Worm (Caenorhabditis elegans) whole organism, L3 larva: ENCODE results near the gene nfm-1.
A peak's percentile ranks its signal among the peaks of the same experiment; 100 is the strongest.

Experiments used
- R02D3.7 ChIP-seq: fragments of 150-350 bp; optimal IDR thresholded peaks from 2 replicates; lab custom pipeline; 2014; ENCODE audit warnings: missing biosample characterization, missing genetic modification characterization
- ZK546.5 ChIP-seq: sonication (generic microtip); optimal IDR thresholded peaks from 2 replicates; lab custom pipeline; 2017; ENCODE audit warnings: missing biosample characterization, missing genetic modification characterization
- aly-2 ChIP-seq: fragments of 150-350 bp; optimal IDR thresholded peaks from 2 replicates; lab custom pipeline; 2014; ENCODE audit warnings: missing biosample characterization, missing genetic modification characterization
- ama-1 ChIP-seq: fragments of 150-350 bp; optimal IDR thresholded peaks from 2 replicates; lab custom pipeline; 2018
- ceh-16 ChIP-seq: sonication (generic microtip); optimal IDR thresholded peaks from 2 replicates; lab custom pipeline; 2017; ENCODE audit warnings: missing biosample characterization, missing genetic modification characterization
- ceh-82 ChIP-seq: fragments of 150-350 bp; optimal IDR thresholded peaks from 2 replicates; lab custom pipeline; 2014; ENCODE audit warnings: missing biosample characterization, missing genetic modification characterization
- daf-12 ChIP-seq: fragments of 150-350 bp; optimal IDR thresholded peaks from 2 replicates; lab custom pipeline; 2014; ENCODE audit warnings: missing biosample characterization, missing genetic modification reagents, missing genetic modification characterization
- egl-27 ChIP-seq: sonication (generic microtip); optimal IDR thresholded peaks from 4 replicates; lab custom pipeline; 2017; ENCODE audit warnings: missing biosample characterization, missing genetic modification reagents, missing genetic modification characterization
- egl-5 ChIP-seq: fragments of 150-350 bp; optimal IDR thresholded peaks from 2 replicates; lab custom pipeline; 2017; ENCODE audit warnings: missing biosample characterization, missing genetic modification reagents, missing genetic modification characterization, inconsistent platforms
- elt-1 ChIP-seq: fragments of 150-350 bp; optimal IDR thresholded peaks from 2 replicates; lab custom pipeline; 2014; ENCODE audit warnings: missing biosample characterization, missing genetic modification characterization
- elt-2 ChIP-seq: sonication (generic microtip); optimal IDR thresholded peaks from 2 replicates; lab custom pipeline; 2016; ENCODE audit warnings: missing genetic modification reagents, mild to moderate bottlenecking, missing genetic modification characterization, missing compliant biosample characterization
- elt-3 ChIP-seq, 3 experiments: fragments of 150-350 bp in 1 of 3; sonication (generic microtip) in 2 of 3; optimal IDR thresholded peaks; 2 replicates in 2 of 3; 4 replicates in 1 of 3; lab custom pipeline; 2014 to 2017; ENCODE audit warnings: missing biosample characterization in 3 of 3, missing genetic modification characterization in 3 of 3
- fkh-10 ChIP-seq: sonication (generic microtip); optimal IDR thresholded peaks from 2 replicates; lab custom pipeline; 2017; ENCODE audit warnings: missing biosample characterization, missing genetic modification reagents, missing genetic modification characterization
- hmg-11 ChIP-seq: sonication (generic microtip); optimal IDR thresholded peaks from 2 replicates; lab custom pipeline; 2016; ENCODE audit warnings: missing genetic modification characterization, missing compliant biosample characterization
- lin-39 ChIP-seq: fragments of 150-350 bp; optimal IDR thresholded peaks from 2 replicates; lab custom pipeline; 2018; ENCODE audit warnings: missing biosample characterization, missing genetic modification reagents, missing genetic modification characterization
- lsy-12 ChIP-seq: sonication (generic microtip); optimal IDR thresholded peaks from 2 replicates; lab custom pipeline; 2016; ENCODE audit warnings: mild to moderate bottlenecking, missing genetic modification characterization, missing compliant biosample characterization
- nfya-1 ChIP-seq: sonication (generic microtip); optimal IDR thresholded peaks from 2 replicates; lab custom pipeline; 2017; ENCODE audit warnings: missing genetic modification characterization, mild to moderate bottlenecking, missing compliant biosample characterization, antibody characterized with exemption, moderate library complexity; ENCODE audit not compliant: insufficient read depth
- nhr-23 ChIP-seq: fragments of 150-350 bp; optimal IDR thresholded peaks from 2 replicates; lab custom pipeline; 2014; ENCODE audit warnings: missing biosample characterization, missing genetic modification reagents, missing genetic modification characterization
- nhr-43 ChIP-seq: sonication (generic microtip); optimal IDR thresholded peaks from 2 replicates; lab custom pipeline; 2016; ENCODE audit warnings: mild to moderate bottlenecking, missing genetic modification characterization, missing compliant biosample characterization; ENCODE audit not compliant: poor library complexity, severe bottlenecking
- nhr-67 ChIP-seq: fragments of 150-350 bp; optimal IDR thresholded peaks from 2 replicates; lab custom pipeline; 2014; ENCODE audit warnings: missing biosample characterization, missing genetic modification characterization
- nhr-77 ChIP-seq: fragments of 150-350 bp; optimal IDR thresholded peaks from 2 replicates; lab custom pipeline; 2014; ENCODE audit warnings: missing biosample characterization, missing genetic modification characterization
- pha-4 ChIP-seq: fragments of 150-350 bp; optimal IDR thresholded peaks from 2 replicates; lab custom pipeline; 2014; ENCODE audit warnings: missing biosample characterization, missing genetic modification reagents, missing genetic modification characterization
- pqm-1 ChIP-seq: fragments of 150-350 bp; optimal IDR thresholded peaks from 2 replicates; lab custom pipeline; 2017; ENCODE audit warnings: missing biosample characterization, missing genetic modification characterization, inconsistent platforms
- sea-2 ChIP-seq: fragments of 150-350 bp; sonication (generic microtip); optimal IDR thresholded peaks from 4 replicates; lab custom pipeline; 2014; ENCODE audit warnings: missing biosample characterization, missing genetic modification reagents, missing genetic modification characterization
- skn-1 ChIP-seq: fragments of 150-350 bp; optimal IDR thresholded peaks from 2 replicates; lab custom pipeline; 2014; ENCODE audit warnings: missing biosample characterization, missing genetic modification characterization
- snpc-4 ChIP-seq: fragments of 150-350 bp; optimal IDR thresholded peaks from 2 replicates; lab custom pipeline; 2014; ENCODE audit warnings: missing biosample characterization, missing genetic modification characterization
- unc-39 ChIP-seq: sonication (generic microtip); optimal IDR thresholded peaks from 4 replicates; lab custom pipeline; 2017; ENCODE audit warnings: missing biosample characterization, missing genetic modification characterization
- unc-62 ChIP-seq: fragments of 150-350 bp; sonication (generic microtip); optimal IDR thresholded peaks from 4 replicates; lab custom pipeline; 2014; ENCODE audit warnings: missing biosample characterization, missing genetic modification reagents, missing genetic modification characterization
- ztf-11 ChIP-seq: fragments of 150-350 bp; optimal IDR thresholded peaks from 2 replicates; lab custom pipeline; 2014; ENCODE audit warnings: missing biosample characterization, missing genetic modification characterization
- ztf-4 ChIP-seq: fragments of 150-350 bp; optimal IDR thresholded peaks from 2 replicates; lab custom pipeline; 2014; ENCODE audit warnings: missing biosample characterization, missing genetic modification characterization

Gene nfm-1

ce11 chrIII:6116981-6117380, 42.3 kb upstream of the nfm-1 start:
- peak; percentile 39 for TF ChIP-seq pha-4 (tag; lab: Kevin White, UChicago)
- TF ChIP-seq egl-5: no peak
- TF ChIP-seq unc-62 (GFP tag; lab: Kevin White, UChicago): no peak
- peak; percentile 97 for TF ChIP-seq elt-2 (tag; lab: Kevin White, UChicago)
- no peak for TF ChIP-seq nfya-1
- TF ChIP-seq pqm-1: peak; percentile 77
- TF ChIP-seq ceh-82 (tag; lab: Kevin White, UChicago): no peak
- no peak for TF ChIP-seq sea-2
- no peak for TF ChIP-seq ZK546.5 (tag; lab: Kevin White, UChicago)
- TF ChIP-seq, all 47 proteins: peak for 3

ce11 chrIII:6118320-6118719, 40.9 kb upstream of the nfm-1 start, which contains the start of gene kin-18:
Gene kin-18 (plus strand): TSS chrIII:6118620.
- no peak for TF ChIP-seq unc-39 (tag; lab: Kevin White, UChicago)

- TF ChIP-seq pqm-1: no peak
- TF ChIP-seq ztf-4: no peak
- TF ChIP-seq daf-12 (tag; lab: Kevin White, UChicago): no peak
- no peak for TF ChIP-seq nhr-67 (tag; lab: Kevin White, UChicago)
These were observed 38.3 kb upstream of the nfm-1 start for ce11 chrIII:6120990-6121389.

ce11 chrIII:6123647-6124046, 35.6 kb upstream of the nfm-1 start:
- TF ChIP-seq ceh-82 (tag; lab: Kevin White, UChicago) (peak; percentile 36), ama-1 (lab: Kevin White, UChicago) (peak; percentile 13), elt-3 (tag; optimal IDR thresholded peaks at IDR 0.05; lab: Kevin White, UChicago) (no peak), lsy-12 (tag; lab: Kevin White, UChicago) (peak; percentile 37), aly-2 (peak; percentile 42), snpc-4 (tag; lab: Kevin White, UChicago) (no peak)

ce11 chrIII:6132068-6132467, 27.2 kb upstream of the nfm-1 start:
- TF ChIP-seq nfya-1 (peak; percentile 10), nhr-23 (tag; lab: Kevin White, UChicago) (peak; percentile 74), elt-2 (tag; lab: Kevin White, UChicago) (peak; percentile 44), R02D3.7 (no peak), ama-1 (lab: Kevin White, UChicago) (peak; percentile 21), elt-1 (tag; lab: Kevin White, UChicago) (peak; percentile 98)

- TF ChIP-seq lsy-12 (tag; lab: Kevin White, UChicago): peak; percentile 87
- TF ChIP-seq nfya-1: peak; percentile 27
- peak; percentile 50 for TF ChIP-seq elt-2 (tag; lab: Kevin White, UChicago)
- TF ChIP-seq fkh-10: peak; percentile 36
These were observed 25.9 kb upstream of the nfm-1 start for ce11 chrIII:6133389-6133789.

- TF ChIP-seq elt-2 (tag; lab: Kevin White, UChicago) (peak; percentile 55), ceh-16 (tag; lab: Kevin White, UChicago) (no peak)
These were observed 25.1 kb upstream of the nfm-1 start for ce11 chrIII:6134111-6134510.

ce11 chrIII:6135211-6135610, 24.0 kb upstream of the nfm-1 start:
- TF ChIP-seq unc-39 (tag; lab: Kevin White, UChicago) (no peak), ama-1 (lab: Kevin White, UChicago) (peak; percentile 12), snpc-4 (tag; lab: Kevin White, UChicago) (peak; percentile 31), lin-39 (tag; lab: Kevin White, UChicago) (peak; percentile 96), nfya-1 (peak; percentile 24), fkh-10 (peak; percentile 24), hmg-11 (tag; lab: Kevin White, UChicago) (no peak)

ce11 chrIII:6136178-6136577, 23.1 kb upstream of the nfm-1 start, which contains the start of gene mvk-1:
Gene mvk-1 (minus strand): TSS chrIII:6136278.
- TF ChIP-seq nhr-43 (tag; lab: Kevin White, UChicago): no peak
- no peak for TF ChIP-seq nhr-77 (tag; lab: Kevin White, UChicago)
- no peak for TF ChIP-seq lin-39 (tag; lab: Kevin White, UChicago)
- TF ChIP-seq ztf-11: no peak
- no peak for TF ChIP-seq ZK546.5 (tag; lab: Kevin White, UChicago)
- no peak for TF ChIP-seq egl-27 (tag; lab: Kevin White, UChicago)
- TF ChIP-seq egl-5: no peak
- no peak for TF ChIP-seq elt-1 (tag; lab: Kevin White, UChicago)
- no peak for TF ChIP-seq skn-1 (tag; lab: Kevin White, UChicago)
- TF ChIP-seq elt-3 (tag; optimal IDR thresholded peaks at IDR 0.05; lab: Kevin White, UChicago): no peak
